Fruit fly (Drosophila melanogaster): ENCODE results near the gene aay.
A peak's percentile ranks its signal among the peaks of the same experiment; 100 is the strongest.

The aay gene

dm6 chr3L:9377198-9378035 is 45.6 kb upstream of the aay start, which contains the start of gene Hsp26 (continued):
- TF ChIP-seq CG13894 (tag; optimal IDR thresholded peaks at IDR 0.05) (peak; percentile 19), CG5180 (GFP tag; optimal IDR thresholded peaks at IDR 0.05) (peak; percentile 54), eve (GFP tag; optimal IDR thresholded peaks at IDR 0.05) (no peak), NFAT (GFP tag; IDR thresholded peaks at IDR 0.05) (peak; percentile 49; the same call in 1 of the 2 replicates), CG3065 (GFP tag; optimal IDR thresholded peaks at IDR 0.05) (peak; percentile 57), nau (GFP tag; optimal IDR thresholded peaks at IDR 0.05) (peak; percentile 87), Fer3 (tag; optimal IDR thresholded peaks at IDR 0.05) (peak; percentile 65), maf-S (GFP tag; optimal IDR thresholded peaks at IDR 0.05) (peak; percentile 77), Side (GFP tag; optimal IDR thresholded peaks at IDR 0.05) (peak; percentile 90), CG11696 (GFP tag; IDR thresholded peaks at IDR 0.05) (peak; percentile 65), Blimp-1 (GFP tag; optimal IDR thresholded peaks at IDR 0.05) (peak; percentile 84), CG7357 (GFP tag; IDR thresholded peaks at IDR 0.05) (peak; percentile 61), CG34376 (GFP tag; optimal IDR thresholded peaks at IDR 0.05) (peak; percentile 83), CG6654 (GFP tag; optimal IDR thresholded peaks at IDR 0.05) (peak; percentile 38), CG2712 (tag; optimal IDR thresholded peaks at IDR 0.05) (peak; percentile 89), ro (GFP tag; IDR thresholded peaks at IDR 0.05) (peak; percentile 46; the same call in 1 of the 2 replicates), CG31441 (GFP tag; IDR thresholded peaks at IDR 0.05) (peak; percentile 88), CG6854 (GFP tag; optimal IDR thresholded peaks at IDR 0.05) (peak; percentile 73), gem (tag; optimal IDR thresholded peaks at IDR 0.05) (peak; percentile 92), GATAe (GFP tag; conservative IDR thresholded peaks at IDR 0.05) (0 out of 2 replicates have a peak, but pooled peaks have one; percentile 27), slp2 (GFP tag; optimal IDR thresholded peaks at IDR 0.05) (peak; percentile 75), CG11723 (GFP tag; optimal IDR thresholded peaks at IDR 0.05) (peak; percentile 59), Scr (GFP tag; IDR thresholded peaks at IDR 0.05; ENCODE audit: partially characterized antibody) (no peak), prd (optimal IDR thresholded peaks at IDR 0.05) (no peak), prd (GFP tag; IDR thresholded peaks at IDR 0.05) (peak; percentile 79), CG12219 (GFP tag; optimal IDR thresholded peaks at IDR 0.05) (peak; percentile 79), bab2 (GFP tag; optimal IDR thresholded peaks at IDR 0.05) (peak; percentile 83), bsh (GFP tag; optimal IDR thresholded peaks at IDR 0.05) (peak; percentile 74 to 93), CG34224 (GFP tag; IDR thresholded peaks at IDR 0.05; ENCODE audit: partially characterized antibody) (peak; percentile 37; the same call in 1 of the 3 replicates), sna (GFP tag; IDR thresholded peaks at IDR 0.05; ENCODE audit: partially characterized antibody) (no peak), wor (GFP tag; IDR thresholded peaks at IDR 0.05) (peak; percentile 52; the same call in 1 of the 2 replicates), CG6813 (GFP tag; optimal IDR thresholded peaks at IDR 0.05) (peak; percentile 78), CHES-1-like (GFP tag; optimal IDR thresholded peaks at IDR 0.05) (peak; percentile 81), run (tag; optimal IDR thresholded peaks at IDR 0.05) (peak; percentile 77), rib (GFP tag; IDR thresholded peaks at IDR 0.05) (peak; percentile 75), Trl (optimal IDR thresholded peaks at IDR 0.05) (peak; percentile 81 to 97), Trl (GFP tag; optimal IDR thresholded peaks at IDR 0.05) (peak; percentile 94), nom (GFP tag; optimal IDR thresholded peaks at IDR 0.05) (peak; percentile 79), dimm (GFP tag; IDR thresholded peaks at IDR 0.05) (peak; percentile 58; the same call in 1 of the 2 replicates), CG1529 (GFP tag; optimal IDR thresholded peaks at IDR 0.05) (peak; percentile 81), Atf-2 (GFP tag; optimal IDR thresholded peaks at IDR 0.05) (peak; percentile 67), MESR4 (GFP tag; optimal IDR thresholded peaks at IDR 0.05) (peak; percentile 3), gt (GFP tag; IDR thresholded peaks at IDR 0.05) (no peak), CG13624 (GFP tag; optimal IDR thresholded peaks at IDR 0.05) (peak; percentile 87), pfk (GFP tag; optimal IDR thresholded peaks at IDR 0.05) (no peak), chif (GFP tag; optimal IDR thresholded peaks at IDR 0.05) (peak; percentile 81 to 82), CG12299 (tag; optimal IDR thresholded peaks at IDR 0.05) (peak; percentile 63), CG3847 (GFP tag; IDR thresholded peaks at IDR 0.05) (peak; percentile 66)

Measured in whole organism, embryonic.